Worm (Caenorhabditis elegans) whole organism, L3 larva: ENCODE measurements around the gene mog-5.

Experiments used
- R02D3.7 ChIP-seq: fragments of 150-350 bp; optimal IDR thresholded peaks from 2 replicates; lab custom pipeline; 2014; ENCODE audit warnings: missing biosample characterization, missing genetic modification characterization
- ZK546.5 ChIP-seq: sonication (generic microtip); optimal IDR thresholded peaks from 2 replicates; lab custom pipeline; 2017; ENCODE audit warnings: missing biosample characterization, missing genetic modification characterization
- aly-2 ChIP-seq: fragments of 150-350 bp; optimal IDR thresholded peaks from 2 replicates; lab custom pipeline; 2014; ENCODE audit warnings: missing biosample characterization, missing genetic modification characterization
- ama-1 ChIP-seq: fragments of 150-350 bp; optimal IDR thresholded peaks from 2 replicates; lab custom pipeline; 2018
- ceh-16 ChIP-seq: sonication (generic microtip); optimal IDR thresholded peaks from 2 replicates; lab custom pipeline; 2017; ENCODE audit warnings: missing biosample characterization, missing genetic modification characterization
- ceh-28 ChIP-seq: fragments of 150-350 bp; optimal IDR thresholded peaks from 2 replicates; lab custom pipeline; 2014; ENCODE audit warnings: missing biosample characterization, missing genetic modification reagents, missing genetic modification characterization
- ceh-82 ChIP-seq: fragments of 150-350 bp; optimal IDR thresholded peaks from 2 replicates; lab custom pipeline; 2014; ENCODE audit warnings: missing biosample characterization, missing genetic modification characterization
- ceh-9 ChIP-seq: sonication (generic microtip); optimal IDR thresholded peaks from 2 replicates; lab custom pipeline; 2018; ENCODE audit warnings: missing biosample characterization, missing genetic modification characterization
- daf-12 ChIP-seq: fragments of 150-350 bp; optimal IDR thresholded peaks from 2 replicates; lab custom pipeline; 2014; ENCODE audit warnings: missing biosample characterization, missing genetic modification reagents, missing genetic modification characterization
- egl-27 ChIP-seq: sonication (generic microtip); optimal IDR thresholded peaks from 4 replicates; lab custom pipeline; 2017; ENCODE audit warnings: missing biosample characterization, missing genetic modification reagents, missing genetic modification characterization
- egl-5 ChIP-seq: fragments of 150-350 bp; optimal IDR thresholded peaks from 2 replicates; lab custom pipeline; 2017; ENCODE audit warnings: missing biosample characterization, missing genetic modification reagents, missing genetic modification characterization, inconsistent platforms
- elt-1 ChIP-seq: fragments of 150-350 bp; optimal IDR thresholded peaks from 2 replicates; lab custom pipeline; 2014; ENCODE audit warnings: missing biosample characterization, missing genetic modification characterization
- elt-2 ChIP-seq: sonication (generic microtip); optimal IDR thresholded peaks from 2 replicates; lab custom pipeline; 2016; ENCODE audit warnings: missing genetic modification reagents, mild to moderate bottlenecking, missing genetic modification characterization, missing compliant biosample characterization
- elt-3 ChIP-seq, 3 experiments: fragments of 150-350 bp in 1 of 3; sonication (generic microtip) in 2 of 3; optimal IDR thresholded peaks; 2 replicates in 2 of 3; 4 replicates in 1 of 3; lab custom pipeline; 2014 to 2017; ENCODE audit warnings: missing biosample characterization in 3 of 3, missing genetic modification characterization in 3 of 3
- eor-1 ChIP-seq, 2 experiments: fragments of 150-350 bp; optimal IDR thresholded peaks; 2 replicates each; lab custom pipeline; 2014 to 2018; ENCODE audit warnings: missing biosample characterization in 2 of 2, missing genetic modification characterization in 2 of 2
- fkh-10 ChIP-seq: sonication (generic microtip); optimal IDR thresholded peaks from 2 replicates; lab custom pipeline; 2017; ENCODE audit warnings: missing biosample characterization, missing genetic modification reagents, missing genetic modification characterization
- fkh-2 ChIP-seq: fragments of 150-350 bp; optimal IDR thresholded peaks from 2 replicates; lab custom pipeline; 2014; ENCODE audit warnings: missing biosample characterization, missing genetic modification reagents, missing genetic modification characterization
- fos-1 ChIP-seq: fragments of 150-350 bp; optimal IDR thresholded peaks from 2 replicates; lab custom pipeline; 2014; ENCODE audit warnings: missing biosample characterization, missing genetic modification characterization
- hmg-11 ChIP-seq: sonication (generic microtip); optimal IDR thresholded peaks from 2 replicates; lab custom pipeline; 2016; ENCODE audit warnings: missing genetic modification characterization, missing compliant biosample characterization
- jun-1 ChIP-seq: fragments of 150-350 bp; optimal IDR thresholded peaks from 2 replicates; lab custom pipeline; 2014; ENCODE audit warnings: missing biosample characterization, missing genetic modification reagents, missing genetic modification characterization
- lin-15B ChIP-seq: fragments of 150-350 bp; optimal IDR thresholded peaks from 2 replicates; lab custom pipeline; 2014; ENCODE audit warnings: missing biosample characterization, missing genetic modification characterization
- lin-39 ChIP-seq: fragments of 150-350 bp; optimal IDR thresholded peaks from 2 replicates; lab custom pipeline; 2018; ENCODE audit warnings: missing biosample characterization, missing genetic modification reagents, missing genetic modification characterization
- mdl-1 ChIP-seq: fragments of 150-350 bp; optimal IDR thresholded peaks from 2 replicates; lab custom pipeline; 2014; ENCODE audit warnings: missing biosample characterization, missing genetic modification characterization
- mml-1 ChIP-seq: fragments of 150-350 bp; sonication (generic microtip); optimal IDR thresholded peaks from 3 replicates; lab custom pipeline; 2014; ENCODE audit warnings: missing biosample characterization, missing genetic modification characterization
- nfya-1 ChIP-seq: sonication (generic microtip); optimal IDR thresholded peaks from 2 replicates; lab custom pipeline; 2017; ENCODE audit warnings: missing genetic modification characterization, mild to moderate bottlenecking, missing compliant biosample characterization, antibody characterized with exemption, moderate library complexity; ENCODE audit not compliant: insufficient read depth
- nhr-11 ChIP-seq: fragments of 150-350 bp; optimal IDR thresholded peaks from 2 replicates; lab custom pipeline; 2014; ENCODE audit warnings: missing biosample characterization, missing genetic modification characterization
- nhr-12 ChIP-seq: fragments of 150-350 bp; optimal IDR thresholded peaks from 2 replicates; lab custom pipeline; 2014; ENCODE audit warnings: missing biosample characterization, missing genetic modification characterization
- nhr-23 ChIP-seq: fragments of 150-350 bp; optimal IDR thresholded peaks from 2 replicates; lab custom pipeline; 2014; ENCODE audit warnings: missing biosample characterization, missing genetic modification reagents, missing genetic modification characterization
- nhr-237 ChIP-seq: fragments of 150-350 bp; optimal IDR thresholded peaks from 2 replicates; lab custom pipeline; 2014; ENCODE audit warnings: missing biosample characterization, missing genetic modification characterization
- nhr-25 ChIP-seq: sonication (generic microtip); optimal IDR thresholded peaks from 2 replicates; lab custom pipeline; 2017; ENCODE audit warnings: missing biosample characterization, missing genetic modification characterization
- nhr-28 ChIP-seq: fragments of 150-350 bp; optimal IDR thresholded peaks from 2 replicates; lab custom pipeline; 2014; ENCODE audit warnings: missing biosample characterization, missing genetic modification characterization
- nhr-43 ChIP-seq: sonication (generic microtip); optimal IDR thresholded peaks from 2 replicates; lab custom pipeline; 2016; ENCODE audit warnings: mild to moderate bottlenecking, missing genetic modification characterization, missing compliant biosample characterization; ENCODE audit not compliant: poor library complexity, severe bottlenecking
- nhr-67 ChIP-seq: fragments of 150-350 bp; optimal IDR thresholded peaks from 2 replicates; lab custom pipeline; 2014; ENCODE audit warnings: missing biosample characterization, missing genetic modification characterization
- nhr-76 ChIP-seq: fragments of 150-350 bp; sonication (generic microtip); optimal IDR thresholded peaks from 5 replicates; lab custom pipeline; 2014; ENCODE audit warnings: missing biosample characterization, missing genetic modification characterization
- nhr-77 ChIP-seq: fragments of 150-350 bp; optimal IDR thresholded peaks from 2 replicates; lab custom pipeline; 2014; ENCODE audit warnings: missing biosample characterization, missing genetic modification characterization
- pha-4 ChIP-seq: fragments of 150-350 bp; optimal IDR thresholded peaks from 2 replicates; lab custom pipeline; 2014; ENCODE audit warnings: missing biosample characterization, missing genetic modification reagents, missing genetic modification characterization
- pqm-1 ChIP-seq: fragments of 150-350 bp; optimal IDR thresholded peaks from 2 replicates; lab custom pipeline; 2017; ENCODE audit warnings: missing biosample characterization, missing genetic modification characterization, inconsistent platforms
- sea-2 ChIP-seq: fragments of 150-350 bp; sonication (generic microtip); optimal IDR thresholded peaks from 4 replicates; lab custom pipeline; 2014; ENCODE audit warnings: missing biosample characterization, missing genetic modification reagents, missing genetic modification characterization
- skn-1 ChIP-seq: fragments of 150-350 bp; optimal IDR thresholded peaks from 2 replicates; lab custom pipeline; 2014; ENCODE audit warnings: missing biosample characterization, missing genetic modification characterization
- snpc-4 ChIP-seq: fragments of 150-350 bp; optimal IDR thresholded peaks from 2 replicates; lab custom pipeline; 2014; ENCODE audit warnings: missing biosample characterization, missing genetic modification characterization
- tbx-2 ChIP-seq: sonication (generic microtip); optimal IDR thresholded peaks from 2 replicates; lab custom pipeline; 2016; ENCODE audit warnings: mild to moderate bottlenecking, missing genetic modification characterization, missing compliant biosample characterization
- unc-39 ChIP-seq: sonication (generic microtip); optimal IDR thresholded peaks from 4 replicates; lab custom pipeline; 2017; ENCODE audit warnings: missing biosample characterization, missing genetic modification characterization
- unc-62 ChIP-seq: fragments of 150-350 bp; sonication (generic microtip); optimal IDR thresholded peaks from 4 replicates; lab custom pipeline; 2014; ENCODE audit warnings: missing biosample characterization, missing genetic modification reagents, missing genetic modification characterization
- ztf-11 ChIP-seq: fragments of 150-350 bp; optimal IDR thresholded peaks from 2 replicates; lab custom pipeline; 2014; ENCODE audit warnings: missing biosample characterization, missing genetic modification characterization
- ztf-4 ChIP-seq: fragments of 150-350 bp; optimal IDR thresholded peaks from 2 replicates; lab custom pipeline; 2014; ENCODE audit warnings: missing biosample characterization, missing genetic modification characterization

The mog-5 gene

DNA sequence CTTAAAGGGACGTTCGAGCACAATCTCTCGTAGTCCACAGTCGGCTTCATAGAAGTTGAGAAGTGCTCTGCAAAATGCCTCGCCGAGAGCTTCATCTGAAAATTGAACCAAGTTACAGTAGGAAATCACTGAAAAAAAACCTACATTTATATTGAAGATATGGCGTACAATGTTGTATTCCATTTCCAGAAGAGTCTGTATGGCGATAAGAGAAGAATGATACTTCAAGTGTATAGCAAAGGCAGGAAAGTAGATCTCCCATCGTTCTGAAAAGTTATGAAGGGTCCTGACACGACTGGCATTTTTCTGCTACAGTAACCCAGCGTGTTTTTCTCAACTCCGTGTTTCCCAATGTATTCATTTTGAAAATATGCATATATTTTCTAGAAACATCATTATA is 15.1 kb upstream of the mog-5 start:
- peak; percentile 0 for TF ChIP-seq nhr-23
- peak; percentile 8 for TF ChIP-seq nhr-43
- no peak for TF ChIP-seq lin-39 (tag; lab: Kevin White, UChicago)

DNA sequence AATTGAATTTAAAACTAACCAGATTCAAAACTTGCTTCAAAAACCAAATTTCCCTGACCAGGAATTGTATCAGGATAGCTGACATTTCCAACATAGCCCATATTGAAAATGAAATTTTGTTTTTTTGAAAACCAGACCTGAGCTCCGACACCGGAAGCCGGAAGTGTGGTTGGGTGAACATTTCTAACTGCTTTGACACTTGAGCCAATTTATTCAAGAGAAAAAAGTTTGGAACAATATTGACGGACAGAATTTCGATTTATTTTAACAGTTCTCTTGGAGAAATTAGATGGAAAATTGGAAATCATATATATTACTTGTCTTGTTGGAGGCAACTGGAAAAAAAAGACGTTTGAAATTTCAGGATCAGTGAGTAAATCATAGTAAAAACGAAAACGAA is 12.1 kb upstream of the mog-5 start, which contains the start of gene ccpp-6:
ccpp-6 (minus strand) TSS at position 101 of the 400 bp plus-strand sequence.
- TF ChIP-seq nhr-76 (tag; lab: Kevin White, UChicago) (no peak), fkh-2 (tag; lab: Kevin White, UChicago) (no peak), pqm-1 (tag; lab: Kevin White, UChicago) (no peak), nhr-12 (tag; lab: Kevin White, UChicago) (no peak), elt-2 (tag; lab: Kevin White, UChicago) (peak; percentile 3), fos-1 (no peak), mml-1 (tag; lab: Kevin White, UChicago) (no peak)

DNA sequence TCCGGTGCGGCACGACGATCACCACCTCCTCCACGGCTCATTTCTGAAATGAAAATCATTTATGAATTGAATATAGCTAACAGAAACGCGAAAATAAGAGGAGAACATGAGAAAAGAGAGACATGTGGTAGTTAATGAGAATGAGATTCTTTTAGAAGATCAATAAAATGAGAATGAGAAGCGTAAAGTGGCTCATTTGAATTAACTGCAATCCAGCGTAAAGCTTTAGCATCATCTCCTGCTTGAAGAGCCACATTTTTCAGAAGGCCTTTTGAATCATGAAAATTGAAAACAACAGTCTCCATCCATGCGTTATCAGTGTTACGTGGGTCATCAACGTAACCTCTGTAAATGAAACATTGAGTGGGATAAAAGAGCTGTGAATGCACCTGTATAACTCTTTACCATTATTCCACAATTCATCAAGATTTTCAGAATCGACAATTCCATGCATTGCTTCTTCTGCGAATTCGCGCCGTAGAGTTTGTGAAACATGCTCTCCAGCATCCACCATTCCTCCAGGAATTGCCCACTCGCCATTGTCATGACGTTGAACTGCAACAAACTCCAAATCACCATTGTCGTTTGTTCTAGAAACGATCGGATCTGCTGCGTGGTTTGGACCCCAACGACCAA is 10.4 kb upstream of the mog-5 start, which contains the start of gene rsp-4:
rsp-4 (minus strand) TSS at position 51 of the 636 bp plus-strand sequence.
- no peak for TF ChIP-seq ztf-11 (tag; lab: Kevin White, UChicago)

ce11 chrII:5389831-5390323 is 9.5 kb upstream of the mog-5 start, which contains the start of gene ndx-6:
TSS of gene ndx-6 (minus strand) at chrII:5389881.
- TF ChIP-seq lin-15B (tag; lab: Kevin White, UChicago) (peak; percentile 75), elt-2 (tag; lab: Kevin White, UChicago) (peak; percentile 79), nhr-77 (tag; lab: Kevin White, UChicago) (no peak), sea-2 (GFP tag; lab: Kevin White, UChicago) (no peak), nhr-25 (tag; lab: Kevin White, UChicago) (peak; percentile 92), ZK546.5 (tag; lab: Kevin White, UChicago) (no peak), nhr-43 (peak; percentile 86), fkh-10 (GFP tag; lab: Kevin White, UChicago) (no peak), elt-3 (tag; optimal IDR thresholded peaks at IDR 0.05; lab: Kevin White, UChicago) (no peak), ceh-16 (tag; lab: Kevin White, UChicago) (no peak), nhr-28 (no peak), snpc-4 (tag; lab: Kevin White, UChicago) (peak; percentile 75), R02D3.7 (tag; lab: Kevin White, UChicago) (peak; percentile 61), egl-27 (tag; lab: Kevin White, UChicago) (no peak), pqm-1 (tag; lab: Kevin White, UChicago) (peak; percentile 29), elt-1 (tag; lab: Kevin White, UChicago) (no peak), skn-1 (tag; lab: Kevin White, UChicago) (peak; percentile 57), nhr-237 (tag; lab: Kevin White, UChicago) (no peak), nhr-12 (tag; lab: Kevin White, UChicago) (no peak), unc-62 (GFP tag; lab: Kevin White, UChicago) (no peak), lin-39 (tag; lab: Kevin White, UChicago) (peak; percentile 79), jun-1 (peak; percentile 71), nhr-23 (peak; percentile 92), nfya-1 (tag; lab: Kevin White, UChicago) (peak; percentile 82), mdl-1 (no peak), nhr-11 (tag; lab: Kevin White, UChicago) (no peak), ztf-11 (tag; lab: Kevin White, UChicago) (no peak), ztf-4 (tag; lab: Kevin White, UChicago) (peak; percentile 58), ceh-9 (tag; lab: Kevin White, UChicago) (no peak), daf-12 (tag; lab: Kevin White, UChicago) (no peak), egl-5 (tag; lab: Kevin White, UChicago) (peak; percentile 64), ceh-82 (peak; percentile 11), fkh-2 (tag; lab: Kevin White, UChicago) (no peak), eor-1 (tag; optimal IDR thresholded peaks at IDR 0.05; lab: Kevin White, UChicago) (no peak), tbx-2 (peak; percentile 66), nhr-67 (tag; lab: Kevin White, UChicago) (no peak), hmg-11 (tag; lab: Kevin White, UChicago) (peak; percentile 51), ceh-28 (peak; percentile 55), mml-1 (tag; lab: Kevin White, UChicago) (no peak), unc-39 (tag; lab: Kevin White, UChicago) (no peak), ama-1 (lab: Kevin White, UChicago) (peak; percentile 73), pha-4 (tag; lab: Kevin White, UChicago) (peak; percentile 90), fos-1 (no peak), aly-2 (tag; lab: Kevin White, UChicago) (peak; percentile 5), nhr-76 (tag; lab: Kevin White, UChicago) (no peak)
